Fruit fly (Drosophila melanogaster): ENCODE results near the gene Ir76a.

Ir76a gene

dm6 chr3L:19817807-19818531 is 18.9 kb downstream of the Ir76a start, which contains the start of the genes Fibp and Deaf1:
Gene Fibp, minus strand, starts transcription at chr3L:19817967.
Gene Deaf1, plus strand, starts transcription at chr3L:19818174.
- no peak for TF ChIP-seq Hr78 (GFP tag; optimal IDR thresholded peaks at IDR 0.05)
- TF ChIP-seq Hr83 (GFP tag; optimal IDR thresholded peaks at IDR 0.05; ENCODE audit: poor library complexity, severe bottlenecking) = peak; percentile 67
- peak; percentile 74 for TF ChIP-seq sv (GFP tag; optimal IDR thresholded peaks at IDR 0.05)
- TF ChIP-seq N (GFP tag; optimal IDR thresholded peaks at IDR 0.05) = no peak
- TF ChIP-seq usp (GFP tag; optimal IDR thresholded peaks at IDR 0.05) = no peak
- peak; percentile 82 for TF ChIP-seq fru (GFP tag; optimal IDR thresholded peaks at IDR 0.05)
- peak; percentile 69 for TF ChIP-seq psq (GFP tag; optimal IDR thresholded peaks at IDR 0.05)
- TF ChIP-seq CG32264 (GFP tag; optimal IDR thresholded peaks at IDR 0.05) = peak; percentile 33
- no peak for TF ChIP-seq lola (GFP tag; optimal IDR thresholded peaks at IDR 0.05)
- no peak for TF ChIP-seq pan (optimal IDR thresholded peaks at IDR 0.05)
- TF ChIP-seq CrebA (GFP tag; optimal IDR thresholded peaks at IDR 0.05; ENCODE audit: borderline replicate concordance) = no peak
- TF ChIP-seq Dif (GFP tag; optimal IDR thresholded peaks at IDR 0.05; ENCODE audit: partially characterized antibody) = no peak
- peak; percentile 82 for TF ChIP-seq GATAd (GFP tag; optimal IDR thresholded peaks at IDR 0.05)
- TF ChIP-seq OdsH (GFP tag; optimal IDR thresholded peaks at IDR 0.05) = peak; percentile 78
- no peak for TF ChIP-seq Rel (GFP tag; optimal IDR thresholded peaks at IDR 0.05)
- TF ChIP-seq Rel (tag; optimal IDR thresholded peaks at IDR 0.05) = no peak
- peak; percentile 88 for TF ChIP-seq Jra (GFP tag; optimal IDR thresholded peaks at IDR 0.05)
- no peak for TF ChIP-seq dl (GFP tag; optimal IDR thresholded peaks at IDR 0.05; ENCODE audit: insufficient read depth in 1 of 2, partially characterized antibody in 2 of 2)
- peak; percentile 78 for TF ChIP-seq Sp1 (GFP tag; optimal IDR thresholded peaks at IDR 0.05)
- TF ChIP-seq h (GFP tag; optimal IDR thresholded peaks at IDR 0.05) = peak; percentile 83
- TF ChIP-seq br (GFP tag; optimal IDR thresholded peaks at IDR 0.05) = peak; percentile 81
- TF ChIP-seq ey (GFP tag; optimal IDR thresholded peaks at IDR 0.05) = peak; percentile 76
- TF ChIP-seq Dfd (GFP tag; optimal IDR thresholded peaks at IDR 0.05) = no peak
- peak; percentile 8 for TF ChIP-seq Mio (GFP tag; optimal IDR thresholded peaks at IDR 0.05)
- peak; percentile 82 for TF ChIP-seq HLH106 (tag; optimal IDR thresholded peaks at IDR 0.05)
- no peak for TF ChIP-seq tai (GFP tag; optimal IDR thresholded peaks at IDR 0.05)
- peak; percentile 90 for TF ChIP-seq woc (GFP tag; optimal IDR thresholded peaks at IDR 0.05)
- TF ChIP-seq Myc (optimal IDR thresholded peaks at IDR 0.05) = no peak
- TF ChIP-seq Hnf4 (GFP tag; optimal IDR thresholded peaks at IDR 0.05) = peak; percentile 85
- peak; percentile 79 for TF ChIP-seq rgr (GFP tag; optimal IDR thresholded peaks at IDR 0.05)
- peak; percentile 59 for TF ChIP-seq CG9705 (GFP tag; optimal IDR thresholded peaks at IDR 0.05)
- TF ChIP-seq dsf (GFP tag; optimal IDR thresholded peaks at IDR 0.05; ENCODE audit: borderline replicate concordance) = peak; percentile 50
- no peak for TF ChIP-seq Vsx2 (GFP tag; optimal IDR thresholded peaks at IDR 0.05; ENCODE audit: partially characterized antibody)
- no peak for TF ChIP-seq brk (GFP tag; optimal IDR thresholded peaks at IDR 0.05)
- TF ChIP-seq jim (GFP tag; optimal IDR thresholded peaks at IDR 0.05) = no peak
- TF ChIP-seq foxo (GFP tag; optimal IDR thresholded peaks at IDR 0.05) = peak in 1 of 2 experiments; percentile 84
- TF ChIP-seq Abd-B (GFP tag; optimal IDR thresholded peaks at IDR 0.05) = no peak
- TF ChIP-seq sage (GFP tag; optimal IDR thresholded peaks at IDR 0.05) = no peak
- TF ChIP-seq dmrt93B (GFP tag; optimal IDR thresholded peaks at IDR 0.05) = no peak

- TF ChIP-seq ey (GFP tag; optimal IDR thresholded peaks at IDR 0.05) (no peak), rgr (GFP tag; optimal IDR thresholded peaks at IDR 0.05) (no peak), Dif (GFP tag; optimal IDR thresholded peaks at IDR 0.05; ENCODE audit: partially characterized antibody) (no peak), Myc (optimal IDR thresholded peaks at IDR 0.05) (no peak), HLH106 (tag; optimal IDR thresholded peaks at IDR 0.05) (no peak), sage (GFP tag; optimal IDR thresholded peaks at IDR 0.05) (no peak), OdsH (GFP tag; optimal IDR thresholded peaks at IDR 0.05) (no peak), Vsx2 (GFP tag; optimal IDR thresholded peaks at IDR 0.05; ENCODE audit: partially characterized antibody) (no peak), jim (GFP tag; optimal IDR thresholded peaks at IDR 0.05) (no peak), lola (GFP tag; optimal IDR thresholded peaks at IDR 0.05) (no peak), CG9705 (GFP tag; optimal IDR thresholded peaks at IDR 0.05) (no peak), Sp1 (GFP tag; optimal IDR thresholded peaks at IDR 0.05) (no peak), CG32264 (GFP tag; optimal IDR thresholded peaks at IDR 0.05) (no peak), usp (GFP tag; optimal IDR thresholded peaks at IDR 0.05) (no peak), Hr83 (GFP tag; optimal IDR thresholded peaks at IDR 0.05; ENCODE audit: poor library complexity, severe bottlenecking) (no peak)
Observed at dm6 chr3L:19818701-19819100, 19.6 kb downstream of the Ir76a start.

Data from whole organism, wandering third instar larva.